Fruit fly (Drosophila melanogaster) whole organism, pupa: ENCODE measurements around the gene beat-IIIa.

ENCODE experiments used
- CG13204 ChIP-seq: fragments of 200-800 bp; sonication (Bioruptor generic); optimal IDR thresholded peaks from 2 replicates; lab custom pipeline; 2018; ENCODE audit warnings: missing biosample characterization, mild to moderate bottlenecking, missing genetic modification characterization, moderate library complexity
- CG14655 ChIP-seq: fragments of 200-800 bp; sonication (Bioruptor generic); optimal IDR thresholded peaks from 3 replicates; lab custom pipeline; 2017; ENCODE audit warnings: mild to moderate bottlenecking, missing biosample characterization, missing genetic modification reagents, missing genetic modification characterization
- CG15710 ChIP-seq: fragments of 200-800 bp; sonication (Bioruptor generic); optimal IDR thresholded peaks from 2 replicates; lab custom pipeline; 2018; ENCODE audit warnings: missing biosample characterization, mild to moderate bottlenecking, missing genetic modification characterization, moderate library complexity
- Ets98B ChIP-seq: fragments of 200-800 bp; sonication (Bioruptor generic); IDR thresholded peaks from 2 replicates; pipeline ENCODE4 v1.3.6; 2022; ENCODE audit warnings: missing biosample characterization, missing genetic modification characterization
- gl ChIP-seq: fragments of 200-800 bp; sonication (Bioruptor generic); optimal IDR thresholded peaks from 2 replicates; lab custom pipeline; 2018; ENCODE audit warnings: missing biosample characterization, mild to moderate bottlenecking, missing genetic modification characterization

DNA sequence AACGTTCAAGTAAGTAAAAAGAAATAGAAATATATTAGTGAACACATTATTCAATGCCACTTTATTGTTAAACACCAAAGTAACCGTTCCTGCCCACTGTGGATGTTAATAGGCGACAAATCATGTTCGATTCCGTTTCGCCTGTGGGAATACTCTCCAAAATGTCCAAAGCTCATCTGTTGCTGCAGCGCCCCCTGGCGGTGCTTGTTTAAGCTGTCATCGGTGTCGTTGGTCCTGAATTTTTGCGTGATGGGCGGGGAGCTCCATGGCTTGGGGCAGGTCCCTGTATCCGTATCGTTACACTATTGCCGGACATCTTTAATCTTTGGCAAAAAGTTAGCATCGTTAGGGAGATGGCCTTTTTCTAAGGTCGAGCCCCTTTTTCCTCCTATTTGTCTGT is 71.0 kb downstream of the beat-IIIa start:
- TF ChIP-seq CG13204 (GFP tag; lab: Kevin White, UChicago) = no peak
- no peak for TF ChIP-seq CG14655 (GFP tag; lab: Kevin White, UChicago)
- no peak for TF ChIP-seq gl (tag; lab: Kevin White, UChicago)
- TF ChIP-seq Ets98B = no peak
- no peak for TF ChIP-seq CG15710 (tag; lab: Kevin White, UChicago)
